Worm (Caenorhabditis elegans) whole organism, L2 larva: Measurements from ENCODE around the gene ddo-2.

Experiments
- C34F6.9 ChIP-seq: fragments of 150-350 bp; optimal IDR thresholded peaks from 2 replicates; lab custom pipeline; 2014; ENCODE audit warnings: missing biosample characterization, missing genetic modification characterization
- F13H6.1 ChIP-seq: sonication (generic microtip); optimal IDR thresholded peaks from 2 replicates; lab custom pipeline; 2016; ENCODE audit warnings: missing genetic modification characterization, missing compliant biosample characterization
- Y55F3AM.14 ChIP-seq: fragments of 200-800 bp; sonication (Bioruptor generic); optimal IDR thresholded peaks from 2 replicates; lab custom pipeline; 2018; ENCODE audit warnings: mild to moderate bottlenecking, missing genetic modification characterization, missing compliant biosample characterization
- ZK546.5 ChIP-seq: sonication (generic microtip); optimal IDR thresholded peaks from 2 replicates; lab custom pipeline; 2017; ENCODE audit warnings: missing biosample characterization, missing genetic modification characterization
- alr-1 ChIP-seq: fragments of 150-350 bp; optimal IDR thresholded peaks from 2 replicates; lab custom pipeline; 2014; ENCODE audit warnings: missing biosample characterization, missing genetic modification characterization
- aly-2 ChIP-seq: fragments of 150-350 bp; optimal IDR thresholded peaks from 2 replicates; lab custom pipeline; 2014; ENCODE audit warnings: missing biosample characterization, missing genetic modification characterization
- ama-1 ChIP-seq: fragments of 150-350 bp; optimal IDR thresholded peaks from 2 replicates; lab custom pipeline; 2018; ENCODE audit warnings: inconsistent platforms
- blmp-1 ChIP-seq: sonication (generic microtip); optimal IDR thresholded peaks from 2 replicates; lab custom pipeline; 2017; ENCODE audit warnings: missing genetic modification characterization, mild to moderate bottlenecking, missing compliant biosample characterization, antibody characterized with exemption, moderate library complexity; ENCODE audit not compliant: insufficient read depth
- ceh-16 ChIP-seq: fragments of 150-350 bp; optimal IDR thresholded peaks from 2 replicates; lab custom pipeline; 2014; ENCODE audit warnings: missing biosample characterization, missing genetic modification characterization
- ceh-82 ChIP-seq: fragments of 150-350 bp; optimal IDR thresholded peaks from 2 replicates; lab custom pipeline; 2014; ENCODE audit warnings: missing biosample characterization, missing genetic modification characterization
- crh-2 ChIP-seq: sonication (generic microtip); optimal IDR thresholded peaks from 2 replicates; lab custom pipeline; 2017; ENCODE audit warnings: missing biosample characterization, missing genetic modification characterization
- dmd-4 ChIP-seq: sonication (generic microtip); optimal IDR thresholded peaks from 2 replicates; lab custom pipeline; 2017; ENCODE audit warnings: missing biosample characterization, missing genetic modification characterization
- egl-27 ChIP-seq: sonication (generic microtip); optimal IDR thresholded peaks from 3 replicates; lab custom pipeline; 2017; ENCODE audit warnings: missing biosample characterization, missing genetic modification reagents, missing genetic modification characterization
- elt-1 ChIP-seq: fragments of 150-350 bp; optimal IDR thresholded peaks from 2 replicates; lab custom pipeline; 2014; ENCODE audit warnings: missing biosample characterization, missing genetic modification characterization
- elt-3 ChIP-seq: sonication (generic microtip); optimal IDR thresholded peaks from 2 replicates; lab custom pipeline; 2017; ENCODE audit warnings: missing biosample characterization, missing genetic modification characterization
- fos-1 ChIP-seq: fragments of 150-350 bp; optimal IDR thresholded peaks from 2 replicates; lab custom pipeline; 2014; ENCODE audit warnings: missing biosample characterization, missing genetic modification characterization
- gmeb-1 ChIP-seq: fragments of 150-350 bp; optimal IDR thresholded peaks from 2 replicates; lab custom pipeline; 2014; ENCODE audit warnings: missing biosample characterization, missing genetic modification characterization
- lin-11 ChIP-seq: fragments of 150-350 bp; sonication (generic microtip); optimal IDR thresholded peaks from 2 replicates; lab custom pipeline; 2014; ENCODE audit warnings: missing biosample characterization, missing genetic modification characterization, inconsistent platforms, mixed read lengths
- lin-13 ChIP-seq: fragments of 150-350 bp; optimal IDR thresholded peaks from 2 replicates; lab custom pipeline; 2014; ENCODE audit warnings: missing biosample characterization, missing genetic modification reagents, missing genetic modification characterization
- lin-39 ChIP-seq: fragments of 150-350 bp; optimal IDR thresholded peaks from 2 replicates; lab custom pipeline; 2014; ENCODE audit warnings: missing biosample characterization, missing genetic modification reagents, missing genetic modification characterization
- lsy-2 ChIP-seq, 2 experiments: fragments of 150-350 bp in 1 of 2; sonication (generic microtip) in 1 of 2; optimal IDR thresholded peaks; 2 replicates each; lab custom pipeline; 2014 to 2017; ENCODE audit warnings: missing biosample characterization in 2 of 2, missing genetic modification characterization in 2 of 2
- mab-5 ChIP-seq: fragments of 150-350 bp; optimal IDR thresholded peaks from 2 replicates; lab custom pipeline; 2014; ENCODE audit warnings: missing biosample characterization, missing genetic modification characterization
- mbf-1 ChIP-seq: sonication (generic microtip); optimal IDR thresholded peaks from 2 replicates; lab custom pipeline; 2017; ENCODE audit warnings: missing biosample characterization, missing genetic modification characterization
- mdl-1 ChIP-seq, 2 experiments: fragments of 150-350 bp in 1 of 2; sonication (generic microtip) in 1 of 2; optimal IDR thresholded peaks; 2 replicates each; lab custom pipeline; 2017; ENCODE audit warnings: missing biosample characterization in 2 of 2, missing genetic modification characterization in 2 of 2
- nhr-10 ChIP-seq: sonication (generic microtip); optimal IDR thresholded peaks from 2 replicates; lab custom pipeline; 2017; ENCODE audit warnings: missing biosample characterization, missing genetic modification characterization
- nhr-11 ChIP-seq: fragments of 150-350 bp; optimal IDR thresholded peaks from 2 replicates; lab custom pipeline; 2014; ENCODE audit warnings: missing biosample characterization, missing genetic modification characterization
- nhr-12 ChIP-seq: fragments of 150-350 bp; optimal IDR thresholded peaks from 2 replicates; lab custom pipeline; 2014; ENCODE audit warnings: missing biosample characterization, missing genetic modification characterization
- nhr-129 ChIP-seq: fragments of 150-350 bp; optimal IDR thresholded peaks from 2 replicates; lab custom pipeline; 2014; ENCODE audit warnings: missing biosample characterization, missing genetic modification characterization
- nhr-21 ChIP-seq: fragments of 150-350 bp; optimal IDR thresholded peaks from 2 replicates; lab custom pipeline; 2014; ENCODE audit warnings: missing biosample characterization, missing genetic modification characterization
- nhr-23 ChIP-seq: fragments of 150-350 bp; optimal IDR thresholded peaks from 2 replicates; lab custom pipeline; 2014; ENCODE audit warnings: missing biosample characterization, missing genetic modification reagents, missing genetic modification characterization
- nhr-237 ChIP-seq: fragments of 150-350 bp; optimal IDR thresholded peaks from 2 replicates; lab custom pipeline; 2014; ENCODE audit warnings: missing biosample characterization, missing genetic modification characterization
- nhr-25 ChIP-seq: fragments of 150-350 bp; sonication (generic microtip); optimal IDR thresholded peaks from 3 replicates; lab custom pipeline; 2014; ENCODE audit warnings: missing biosample characterization, missing genetic modification characterization
- nhr-6 ChIP-seq: fragments of 150-350 bp; optimal IDR thresholded peaks from 2 replicates; lab custom pipeline; 2014; ENCODE audit warnings: missing biosample characterization, missing genetic modification characterization
- nhr-77 ChIP-seq: fragments of 150-350 bp; optimal IDR thresholded peaks from 2 replicates; lab custom pipeline; 2014; ENCODE audit warnings: missing biosample characterization, missing genetic modification characterization
- peb-1 ChIP-seq: fragments of 150-350 bp; optimal IDR thresholded peaks from 2 replicates; lab custom pipeline; 2014; ENCODE audit warnings: missing biosample characterization, missing genetic modification characterization
- sem-4 ChIP-seq: fragments of 150-350 bp; optimal IDR thresholded peaks from 2 replicates; lab custom pipeline; 2014; ENCODE audit warnings: missing biosample characterization, missing genetic modification reagents, missing genetic modification characterization
- skn-1 ChIP-seq: sonication (generic microtip); optimal IDR thresholded peaks from 2 replicates; lab custom pipeline; 2017; ENCODE audit warnings: missing biosample characterization, missing genetic modification characterization
- sma-3 ChIP-seq: sonication (generic microtip); optimal IDR thresholded peaks from 2 replicates; lab custom pipeline; 2016; ENCODE audit warnings: missing genetic modification reagents, missing genetic modification characterization, missing compliant biosample characterization
- sma-9 ChIP-seq, 2 experiments: fragments of 150-350 bp in 1 of 2; sonication (generic microtip) in 1 of 2; optimal IDR thresholded peaks; 2 replicates each; lab custom pipeline; 2014 to 2016; ENCODE audit warnings: missing genetic modification characterization in 2 of 2, mild to moderate bottlenecking in 1 of 2, missing biosample characterization in 1 of 2, missing compliant biosample characterization in 1 of 2, missing genetic modification reagents in 1 of 2, moderate library complexity in 1 of 2
- snpc-4 ChIP-seq: fragments of 150-350 bp; optimal IDR thresholded peaks from 2 replicates; lab custom pipeline; 2014; ENCODE audit warnings: missing biosample characterization, missing genetic modification characterization
- unc-39 ChIP-seq: fragments of 150-350 bp; optimal IDR thresholded peaks from 2 replicates; lab custom pipeline; 2014; ENCODE audit warnings: missing biosample characterization, missing genetic modification characterization
- unc-55 ChIP-seq: fragments of 150-350 bp; sonication (generic microtip); optimal IDR thresholded peaks from 3 replicates; lab custom pipeline; 2014; ENCODE audit warnings: missing biosample characterization, missing genetic modification reagents, missing genetic modification characterization
- unc-62 ChIP-seq: fragments of 150-350 bp; optimal IDR thresholded peaks from 2 replicates; lab custom pipeline; 2014; ENCODE audit warnings: missing biosample characterization, missing genetic modification reagents, missing genetic modification characterization
- zag-1 ChIP-seq: fragments of 150-350 bp; optimal IDR thresholded peaks from 2 replicates; lab custom pipeline; 2014; ENCODE audit warnings: missing biosample characterization, missing genetic modification characterization
- ztf-1 ChIP-seq: fragments of 200-800 bp; sonication (Bioruptor generic); conservative IDR thresholded peaks from 2 replicates; pipeline ENCODE4 v1.3.6; 2022; ENCODE audit warnings: missing genetic modification characterization, missing compliant biosample characterization
- ztf-11 ChIP-seq: sonication (generic microtip); optimal IDR thresholded peaks from 2 replicates; lab custom pipeline; 2017; ENCODE audit warnings: missing biosample characterization, missing genetic modification characterization
- ztf-4 ChIP-seq: fragments of 150-350 bp; optimal IDR thresholded peaks from 2 replicates; lab custom pipeline; 2014; ENCODE audit warnings: missing biosample characterization, missing genetic modification characterization

ddo-2 gene

ce11 chrV:7437538-7437937 lies 2.0 kb upstream of the ddo-2 start, which contains the start of gene F25E5.9:
Gene F25E5.9 (minus strand): TSS chrV:7437919.
- no peak for TF ChIP-seq sma-3 (GFP tag; lab: Kevin White, UChicago)
- no peak for TF ChIP-seq lin-39 (tag; lab: Kevin White, UChicago)
- TF ChIP-seq nhr-25 (tag; lab: Kevin White, UChicago) = no peak
- TF ChIP-seq lin-11 (tag; lab: Kevin White, UChicago) = no peak
- TF ChIP-seq nhr-77 = no peak
- TF ChIP-seq nhr-11 = no peak
- peak; percentile 18 for TF ChIP-seq nhr-129 (tag; lab: Kevin White, UChicago)
- no peak for TF ChIP-seq dmd-4 (tag; lab: Kevin White, UChicago)
- TF ChIP-seq lsy-2 (tag; optimal IDR thresholded peaks at IDR 0.05; lab: Kevin White, UChicago) = peak in 1 of 2 experiments; percentile 34
- TF ChIP-seq Y55F3AM.14 (GFP tag; lab: Kevin White, UChicago) = peak; percentile 52
- no peak for TF ChIP-seq ztf-1
- TF ChIP-seq mdl-1 (tag; optimal IDR thresholded peaks at IDR 0.05; lab: Kevin White, UChicago) = peak in 1 of 2 experiments; percentile 43
- TF ChIP-seq sma-9 (GFP tag; optimal IDR thresholded peaks at IDR 0.05; lab: Kevin White, UChicago) = no peak
- TF ChIP-seq sma-9 (tag; optimal IDR thresholded peaks at IDR 0.05; lab: Kevin White, UChicago) = no peak
- no peak for TF ChIP-seq aly-2
- no peak for TF ChIP-seq elt-3
- TF ChIP-seq gmeb-1 (tag; lab: Kevin White, UChicago) = no peak
- TF ChIP-seq nhr-23 = no peak
- no peak for TF ChIP-seq nhr-6 (tag; lab: Kevin White, UChicago)
- TF ChIP-seq ztf-11 = no peak
- TF ChIP-seq blmp-1 (tag; lab: Kevin White, UChicago) = no peak
- no peak for TF ChIP-seq ZK546.5 (tag; lab: Kevin White, UChicago)
- peak; percentile 51 for TF ChIP-seq ama-1 (lab: Kevin White, UChicago)
- no peak for TF ChIP-seq crh-2
- peak; percentile 62 for TF ChIP-seq sem-4 (tag; lab: Kevin White, UChicago)
- TF ChIP-seq nhr-10 = no peak
- no peak for TF ChIP-seq lin-13 (GFP tag; lab: Kevin White, UChicago)
- TF ChIP-seq C34F6.9 (tag; lab: Kevin White, UChicago) = peak; percentile 65
- TF ChIP-seq F13H6.1 (tag; lab: Kevin White, UChicago) = peak; percentile 1
- peak; percentile 70 for TF ChIP-seq unc-55 (GFP tag; lab: Kevin White, UChicago)
- TF ChIP-seq peb-1 (tag; lab: Kevin White, UChicago) = no peak
- no peak for TF ChIP-seq nhr-21 (tag; lab: Kevin White, UChicago)
- no peak for TF ChIP-seq ceh-16
- TF ChIP-seq egl-27 (tag; lab: Kevin White, UChicago) = no peak
- TF ChIP-seq skn-1 (tag; lab: Kevin White, UChicago) = no peak
- no peak for TF ChIP-seq elt-1
- TF ChIP-seq snpc-4 = no peak
- TF ChIP-seq ztf-4 = no peak
- no peak for TF ChIP-seq alr-1 (tag; lab: Kevin White, UChicago)

ce11 chrV:7436911-7437310 lies 1.4 kb upstream of the ddo-2 start:
- no peak for TF ChIP-seq unc-62 (GFP tag; lab: Kevin White, UChicago)
- no peak for TF ChIP-seq skn-1 (tag; lab: Kevin White, UChicago)
- TF ChIP-seq C34F6.9 (tag; lab: Kevin White, UChicago) = peak; percentile 45
- TF ChIP-seq dmd-4 (tag; lab: Kevin White, UChicago) = no peak
- no peak for TF ChIP-seq nhr-6 (tag; lab: Kevin White, UChicago)
- TF ChIP-seq ceh-82 (tag; lab: Kevin White, UChicago) = no peak
- TF ChIP-seq zag-1 (tag; lab: Kevin White, UChicago) = no peak
- no peak for TF ChIP-seq Y55F3AM.14 (GFP tag; lab: Kevin White, UChicago)
- TF ChIP-seq ceh-16 = no peak
- TF ChIP-seq lsy-2 (tag; optimal IDR thresholded peaks at IDR 0.05; lab: Kevin White, UChicago) = peak in 1 of 2 experiments; percentile 5
- peak; percentile 30 for TF ChIP-seq crh-2
- TF ChIP-seq sem-4 (tag; lab: Kevin White, UChicago) = no peak
- TF ChIP-seq sma-9 (GFP tag; optimal IDR thresholded peaks at IDR 0.05; lab: Kevin White, UChicago) = peak; percentile 52
- no peak for TF ChIP-seq sma-9 (tag; optimal IDR thresholded peaks at IDR 0.05; lab: Kevin White, UChicago)
- TF ChIP-seq unc-39 = no peak
- TF ChIP-seq alr-1 (tag; lab: Kevin White, UChicago) = no peak
- no peak for TF ChIP-seq nhr-23
- TF ChIP-seq nhr-77 = no peak
- TF ChIP-seq fos-1 = peak; percentile 31
- TF ChIP-seq nhr-25 (tag; lab: Kevin White, UChicago) = peak; percentile 81
- TF ChIP-seq ztf-1 = no peak
- TF ChIP-seq nhr-12 = no peak
- no peak for TF ChIP-seq lin-39 (tag; lab: Kevin White, UChicago)
- TF ChIP-seq nhr-129 (tag; lab: Kevin White, UChicago) = peak; percentile 59
- TF ChIP-seq nhr-11 = no peak
- TF ChIP-seq mab-5 (tag; lab: Kevin White, UChicago) = no peak
- no peak for TF ChIP-seq unc-55 (GFP tag; lab: Kevin White, UChicago)
- no peak for TF ChIP-seq ztf-11
- no peak for TF ChIP-seq snpc-4
- TF ChIP-seq nhr-237 (tag; lab: Kevin White, UChicago) = no peak
- TF ChIP-seq F13H6.1 (tag; lab: Kevin White, UChicago) = no peak
- TF ChIP-seq elt-1 = no peak
- TF ChIP-seq ZK546.5 (tag; lab: Kevin White, UChicago) = no peak
- TF ChIP-seq aly-2 = no peak
- TF ChIP-seq mdl-1 (tag; optimal IDR thresholded peaks at IDR 0.05; lab: Kevin White, UChicago) = no peak
- TF ChIP-seq sma-3 (GFP tag; lab: Kevin White, UChicago) = peak; percentile 72
- no peak for TF ChIP-seq nhr-10
- TF ChIP-seq mbf-1 (tag; lab: Kevin White, UChicago) = no peak
- peak; percentile 59 for TF ChIP-seq blmp-1 (tag; lab: Kevin White, UChicago)
- peak; percentile 94 for TF ChIP-seq nhr-21 (tag; lab: Kevin White, UChicago)
- TF ChIP-seq ztf-4 = peak; percentile 5
- no peak for TF ChIP-seq lin-11 (tag; lab: Kevin White, UChicago)
- peak; percentile 98 for TF ChIP-seq ama-1 (lab: Kevin White, UChicago)
- TF ChIP-seq peb-1 (tag; lab: Kevin White, UChicago) = no peak
